Worm (Caenorhabditis elegans): ENCODE results near the gene nhr-70.

DNA sequence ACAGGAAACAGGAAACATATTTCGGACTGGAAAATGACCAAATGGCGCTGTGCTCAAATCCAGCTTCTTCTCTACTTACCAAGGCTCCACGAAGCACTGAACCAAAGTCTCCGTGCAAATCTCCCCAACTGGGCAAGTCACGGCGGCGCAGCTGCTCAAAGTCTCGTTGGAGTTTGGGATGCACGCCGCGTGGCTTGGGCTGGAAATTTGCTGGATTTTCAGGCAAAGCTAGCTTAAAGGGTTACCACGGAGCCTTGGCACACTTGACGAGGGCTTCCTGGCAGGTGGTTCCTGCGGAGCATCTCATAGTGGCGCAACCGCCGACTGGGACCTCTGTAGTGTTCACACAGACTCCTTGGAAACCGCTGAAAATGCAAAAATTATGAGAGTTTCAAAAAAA, 42.5 kb downstream of the nhr-70 start:
- no peak for TF ChIP-seq ama-1 (optimal IDR thresholded peaks at IDR 0.05)
- TF ChIP-seq tra-4 (tag; optimal IDR thresholded peaks at IDR 0.05), result no peak
- no peak for TF ChIP-seq sea-1 (GFP tag; conservative IDR thresholded peaks at IDR 0.05)
- TF ChIP-seq hnd-1 (tag; optimal IDR thresholded peaks at IDR 0.05), result no peak
- TF ChIP-seq hmg-4 (GFP tag; optimal IDR thresholded peaks at IDR 0.05), result no peak
- TF ChIP-seq ceh-13 (GFP tag; optimal IDR thresholded peaks at IDR 0.05), result no peak
- TF ChIP-seq B0310.2 (tag; optimal IDR thresholded peaks at IDR 0.05), result no peak
- no peak for TF ChIP-seq ets-7 (tag; optimal IDR thresholded peaks at IDR 0.05)
- TF ChIP-seq flt-1 (GFP tag; IDR thresholded peaks at IDR 0.05), result no peak
- no peak for TF ChIP-seq ceh-36 (tag; optimal IDR thresholded peaks at IDR 0.05)
- TF ChIP-seq F13C5.2 (tag; optimal IDR thresholded peaks at IDR 0.05), result no peak
